Worm (Caenorhabditis elegans): Measurements from ENCODE around the gene acp-6.

Gene acp-6

ce11 chrIV:6419031-6419582 is 6.8 kb downstream of the acp-6 start, which contains the start of the genes Y73B6BL.23 and htp-2 (continued):
- TF ChIP-seq ztf-25 (GFP tag; IDR thresholded peaks at IDR 0.05): no peak

DNA sequence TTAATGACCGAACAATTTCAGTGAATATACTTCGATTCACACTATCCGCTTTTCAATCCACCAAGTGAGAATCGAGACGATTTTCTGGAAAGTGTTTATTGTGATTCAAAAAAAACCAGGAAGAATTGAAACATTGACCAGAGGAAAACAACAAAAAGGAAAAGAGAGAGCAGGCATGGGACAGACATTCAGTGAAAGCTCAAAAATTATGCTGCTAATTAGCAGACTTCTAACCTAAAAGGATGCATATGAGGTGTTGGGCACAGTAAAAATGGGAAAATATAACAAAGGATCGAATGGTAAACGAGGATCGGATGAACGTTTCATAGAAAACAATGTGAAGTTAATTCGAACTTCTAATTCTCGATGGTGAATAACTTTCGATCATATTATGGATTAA is 8.3 kb downstream of the acp-6 start:
- TF ChIP-seq chd-7 (tag; optimal IDR thresholded peaks at IDR 0.05): no peak
- peak; percentile 36 for TF ChIP-seq xnd-1 (tag; optimal IDR thresholded peaks at IDR 0.05)
- TF ChIP-seq attf-6 (GFP tag; IDR thresholded peaks at IDR 0.05): 0 out of 2 replicates have a peak, but pooled peaks have one; percentile 52
- no peak for TF ChIP-seq Y95B8A.8 (GFP tag; IDR thresholded peaks at IDR 0.05)
- peak; percentile 71 for TF ChIP-seq F49E8.2 (tag; optimal IDR thresholded peaks at IDR 0.05; ENCODE audit: insufficient read depth)
- peak; percentile 36 for TF ChIP-seq snpc-3.4 (tag; optimal IDR thresholded peaks at IDR 0.05)
- peak; percentile 38; the same call in 1 of the 2 replicates for TF ChIP-seq lin-26 (GFP tag; IDR thresholded peaks at IDR 0.05)
- TF ChIP-seq snpc-4 (GFP tag; optimal IDR thresholded peaks at IDR 0.05): no peak
- TF ChIP-seq snpc-4 (tag; optimal IDR thresholded peaks at IDR 0.05): peak in 1 of 4 experiments; percentile 55

DNA sequence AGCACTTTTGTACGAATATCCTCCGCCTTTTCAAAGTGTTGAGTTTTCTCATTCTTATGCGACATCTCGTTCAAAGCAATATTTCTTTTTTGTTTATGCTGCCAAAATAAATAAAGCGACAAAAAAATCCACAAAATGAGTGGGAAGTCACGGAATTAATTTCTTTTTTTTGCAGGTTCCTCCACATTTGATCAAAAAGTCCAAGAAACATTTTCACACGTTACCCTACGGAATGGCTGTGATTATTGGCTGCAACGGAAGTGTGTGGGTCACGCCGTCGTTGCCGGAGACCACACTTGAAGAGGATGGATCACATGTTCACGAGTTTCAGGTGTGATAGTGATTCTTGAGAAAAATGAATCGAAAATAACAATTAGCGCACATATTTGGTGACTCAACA is 9.4 kb downstream of the acp-6 start, which contains the start of gene Y73B6BL.22:
Gene Y73B6BL.22, minus strand, starts transcription at position 101 of the 400 bp plus-strand sequence.
- TF ChIP-seq ccch-3 (GFP tag; optimal IDR thresholded peaks at IDR 0.05) (no peak), ztf-6 (GFP tag; IDR thresholded peaks at IDR 0.05) (no peak), attf-5 (GFP tag; optimal IDR thresholded peaks at IDR 0.05) (no peak), lin-40 (tag; optimal IDR thresholded peaks at IDR 0.05) (no peak), dpl-1 (GFP tag; optimal IDR thresholded peaks at IDR 0.05) (no peak), let-526 (GFP tag; IDR thresholded peaks at IDR 0.05) (no peak), nhr-120 (GFP tag; IDR thresholded peaks at IDR 0.05) (no peak), Y95B8A.8 (GFP tag; IDR thresholded peaks at IDR 0.05) (no peak), mxl-1 (tag; optimal IDR thresholded peaks at IDR 0.05) (no peak), K12H6.12 (tag; optimal IDR thresholded peaks at IDR 0.05) (no peak), lsy-27 (tag; optimal IDR thresholded peaks at IDR 0.05; ENCODE audit: borderline replicate concordance, insufficient read depth) (no peak), snpc-1.1 (tag; optimal IDR thresholded peaks at IDR 0.05; ENCODE audit: insufficient read depth) (no peak), ceh-91 (GFP tag; IDR thresholded peaks at IDR 0.05) (no peak), F22D6.2 (tag; optimal IDR thresholded peaks at IDR 0.05) (no peak), mel-28 (tag; optimal IDR thresholded peaks at IDR 0.05; ENCODE audit: borderline replicate concordance) (no peak), lin-26 (GFP tag; IDR thresholded peaks at IDR 0.05) (no peak), nfya-2 (GFP tag; IDR thresholded peaks at IDR 0.05) (no peak), tbp1 (GFP tag; optimal IDR thresholded peaks at IDR 0.05) (no peak), mcd-1 (GFP tag; IDR thresholded peaks at IDR 0.05) (no peak), aptf-3 (GFP tag; IDR thresholded peaks at IDR 0.05) (no peak)

ce11 chrIV:6415149-6415548 is 10.8 kb downstream of the acp-6 start, which contains the start of gene exos-2:
Gene exos-2 (plus strand): TSS chrIV:6415478.
- TF ChIP-seq sptf-2 (GFP tag; optimal IDR thresholded peaks at IDR 0.05) (no peak), lin-40 (tag; optimal IDR thresholded peaks at IDR 0.05) (no peak), F22D6.2 (tag; optimal IDR thresholded peaks at IDR 0.05) (no peak), F23B12.7 (tag; optimal IDR thresholded peaks at IDR 0.05; ENCODE audit: insufficient read depth) (no peak), hlh-12 (tag; optimal IDR thresholded peaks at IDR 0.05) (no peak), aptf-2 (GFP tag; conservative IDR thresholded peaks at IDR 0.05) (no peak), nhr-80 (tag; optimal IDR thresholded peaks at IDR 0.05) (no peak), snpc-4 (GFP tag; optimal IDR thresholded peaks at IDR 0.05) (no peak), snpc-4 (tag; optimal IDR thresholded peaks at IDR 0.05) (peak in 3 of 4 experiments; percentile 60 to 71 (median 62)), ets-4 (GFP tag; optimal IDR thresholded peaks at IDR 0.05) (no peak), bed-1 (GFP tag; IDR thresholded peaks at IDR 0.05) (no peak), dpl-1 (GFP tag; optimal IDR thresholded peaks at IDR 0.05) (peak; percentile 72), nhr-90 (tag; optimal IDR thresholded peaks at IDR 0.05) (no peak), ztf-22 (GFP tag; optimal IDR thresholded peaks at IDR 0.05) (no peak), ztf-3 (GFP tag; optimal IDR thresholded peaks at IDR 0.05) (no peak), ceh-79 (tag; optimal IDR thresholded peaks at IDR 0.05) (no peak), efl-1 (GFP tag; optimal IDR thresholded peaks at IDR 0.05) (peak; percentile 75), F33H1.4 (GFP tag; IDR thresholded peaks at IDR 0.05) (peak; percentile 34; the same call in 1 of the 2 replicates), attf-5 (GFP tag; optimal IDR thresholded peaks at IDR 0.05) (no peak), mel-28 (tag; optimal IDR thresholded peaks at IDR 0.05; ENCODE audit: borderline replicate concordance) (no peak), lin-35 (GFP tag; optimal IDR thresholded peaks at IDR 0.05) (peak in 1 of 3 experiments; percentile 79), tbp1 (GFP tag; optimal IDR thresholded peaks at IDR 0.05) (peak; percentile 12), snpc-1.1 (tag; optimal IDR thresholded peaks at IDR 0.05; ENCODE audit: insufficient read depth) (no peak)

Measured in whole organism, young adult.